Fruit fly (Drosophila melanogaster) whole organism, wandering third instar larva: ENCODE measurements around the gene faf.

ENCODE experiments used
- Abd-B ChIP-seq: fragments of >200 bp; optimal IDR thresholded peaks from 2 replicates; lab custom pipeline; 2017; ENCODE audit warnings: missing biosample characterization, missing genetic modification characterization
- CG32264 ChIP-seq: fragments of 200-800 bp; sonication (Bioruptor generic); optimal IDR thresholded peaks from 2 replicates; lab custom pipeline; 2016; ENCODE audit warnings: missing biosample characterization, missing genetic modification characterization
- CG9705 ChIP-seq: fragments of 200-800 bp; sonication (Bioruptor generic); optimal IDR thresholded peaks from 2 replicates; lab custom pipeline; 2018; ENCODE audit warnings: missing biosample characterization, mild to moderate bottlenecking, missing genetic modification characterization
- CrebA ChIP-seq: fragments of 200-800 bp; sonication (Bioruptor generic); optimal IDR thresholded peaks from 2 replicates; lab custom pipeline; 2016; ENCODE audit warnings: missing biosample characterization, mild to moderate bottlenecking, missing genetic modification characterization, borderline replicate concordance
- Dfd ChIP-seq: fragments of >200 bp; optimal IDR thresholded peaks from 2 replicates; lab custom pipeline; 2017; ENCODE audit warnings: missing biosample characterization, missing genetic modification characterization
- Dif ChIP-seq: fragments of 200-275, 200-300 bp; sonication (Bioruptor generic); optimal IDR thresholded peaks from 2 replicates; lab custom pipeline; 2018; ENCODE audit warnings: missing biosample characterization, missing genetic modification characterization; ENCODE audit not compliant: partially characterized antibody
- GATAd ChIP-seq: sonication (Bioruptor generic); optimal IDR thresholded peaks from 2 replicates; lab custom pipeline; 2016; ENCODE audit warnings: missing biosample characterization, missing genetic modification characterization
- HLH106 ChIP-seq: fragments of 200-800 bp; optimal IDR thresholded peaks from 3 replicates; lab custom pipeline; 2019; ENCODE audit warnings: missing biosample characterization, mild to moderate bottlenecking, missing genetic modification characterization, moderate library complexity
- Hnf4 ChIP-seq: fragments of 200-800 bp; sonication (Bioruptor generic); optimal IDR thresholded peaks from 2 replicates; lab custom pipeline; 2016; ENCODE audit warnings: missing biosample characterization, mild to moderate bottlenecking, missing genetic modification characterization
- Hr78 ChIP-seq: fragments of >200 bp; optimal IDR thresholded peaks from 2 replicates; lab custom pipeline; 2017; ENCODE audit warnings: missing biosample characterization, missing genetic modification characterization
- Hr83 ChIP-seq: fragments of 200-300 bp; sonication (Bioruptor generic); optimal IDR thresholded peaks from 2 replicates; lab custom pipeline; 2016; ENCODE audit warnings: missing biosample characterization, mild to moderate bottlenecking, missing genetic modification characterization, moderate library complexity; ENCODE audit not compliant: poor library complexity, severe bottlenecking
- Jra ChIP-seq: sonication (Bioruptor generic); optimal IDR thresholded peaks from 2 replicates; lab custom pipeline; 2016; ENCODE audit warnings: missing biosample characterization, missing genetic modification characterization
- Mio ChIP-seq: sonication (Bioruptor generic); optimal IDR thresholded peaks from 2 replicates; lab custom pipeline; 2016; ENCODE audit warnings: missing biosample characterization, missing genetic modification characterization
- Myc ChIP-seq: fragments of >200 bp; optimal IDR thresholded peaks from 2 replicates; lab custom pipeline; 2017
- N ChIP-seq: fragments of >200 bp; optimal IDR thresholded peaks from 2 replicates; lab custom pipeline; 2018; ENCODE audit warnings: missing biosample characterization, missing external identifiers, missing genetic modification characterization
- OdsH ChIP-seq: fragments of 200-800 bp; sonication (Bioruptor generic); optimal IDR thresholded peaks from 2 replicates; lab custom pipeline; 2016; ENCODE audit warnings: missing biosample characterization, mild to moderate bottlenecking, missing genetic modification characterization
- Rel ChIP-seq, 2 experiments: fragments of 200-800 bp; sonication (Bioruptor generic) in 1 of 2; optimal IDR thresholded peaks; 2 replicates in 1 of 2; 3 replicates in 1 of 2; lab custom pipeline; 2016 to 2019; ENCODE audit warnings: mild to moderate bottlenecking in 2 of 2, missing biosample characterization in 2 of 2, missing genetic modification characterization in 2 of 2, moderate library complexity in 1 of 2
- Sp1 ChIP-seq: fragments of 200-800 bp; sonication (Bioruptor generic); optimal IDR thresholded peaks from 3 replicates; lab custom pipeline; 2019; ENCODE audit warnings: missing biosample characterization, mild to moderate bottlenecking, missing genetic modification characterization, moderate library complexity
- Vsx2 ChIP-seq: fragments of 200-300, 225-300 bp; sonication (Bioruptor generic); optimal IDR thresholded peaks from 2 replicates; lab custom pipeline; 2018; ENCODE audit warnings: missing biosample characterization, missing genetic modification characterization; ENCODE audit not compliant: partially characterized antibody
- br ChIP-seq: fragments of 200-800 bp; sonication (Bioruptor generic); optimal IDR thresholded peaks from 2 replicates; lab custom pipeline; 2016; ENCODE audit warnings: missing biosample characterization, missing genetic modification characterization
- brk ChIP-seq: fragments of 200-800 bp; sonication (Bioruptor generic); optimal IDR thresholded peaks from 2 replicates; lab custom pipeline; 2016; ENCODE audit warnings: missing biosample characterization, mild to moderate bottlenecking, missing genetic modification characterization
- dl ChIP-seq, 2 experiments: fragments of 175-275, 200-275 bp in 1 of 2; fragments of 200-275 bp in 1 of 2; sonication (Bioruptor generic); optimal IDR thresholded peaks; lab custom pipeline; 2018; ENCODE audit warnings: mild to moderate bottlenecking in 2 of 2, missing biosample characterization in 2 of 2, missing genetic modification characterization in 2 of 2, moderate library complexity in 2 of 2; ENCODE audit not compliant: partially characterized antibody in 2 of 2, insufficient read depth in 1 of 2
- dmrt93B ChIP-seq: fragments of 200-800 bp; sonication (Bioruptor generic); optimal IDR thresholded peaks from 2 replicates; lab custom pipeline; 2018; ENCODE audit warnings: missing biosample characterization, mild to moderate bottlenecking, missing genetic modification characterization
- dsf ChIP-seq: sonication (Bioruptor generic); optimal IDR thresholded peaks from 2 replicates; lab custom pipeline; 2016; ENCODE audit warnings: missing biosample characterization, missing genetic modification characterization, borderline replicate concordance
- ey ChIP-seq: fragments of 200-800 bp; sonication (Bioruptor generic); optimal IDR thresholded peaks from 2 replicates; lab custom pipeline; 2016; ENCODE audit warnings: missing biosample characterization, missing genetic modification characterization
- foxo ChIP-seq, 2 experiments: fragments of 200-800 bp; sonication (Bioruptor generic); optimal IDR thresholded peaks; 2 replicates in 1 of 2; 3 replicates in 1 of 2; lab custom pipeline; 2016 to 2017; ENCODE audit warnings: missing biosample characterization in 2 of 2, missing genetic modification characterization in 2 of 2
- fru ChIP-seq: fragments of 200-800 bp; sonication (Bioruptor generic); optimal IDR thresholded peaks from 3 replicates; lab custom pipeline; 2016; ENCODE audit warnings: missing biosample characterization, mild to moderate bottlenecking, missing genetic modification characterization
- h ChIP-seq: fragments of 200-800 bp; sonication (Bioruptor generic); optimal IDR thresholded peaks from 3 replicates; lab custom pipeline; 2016; ENCODE audit warnings: missing biosample characterization, mild to moderate bottlenecking, missing genetic modification characterization
- jim ChIP-seq: fragments of 175-275, 200-325 bp; sonication (Bioruptor generic); optimal IDR thresholded peaks from 2 replicates; lab custom pipeline; 2016; ENCODE audit warnings: missing biosample characterization, mild to moderate bottlenecking, missing genetic modification characterization
- lola ChIP-seq: fragments of >200 bp; optimal IDR thresholded peaks from 2 replicates; lab custom pipeline; 2017; ENCODE audit warnings: missing biosample characterization, missing genetic modification characterization
- pan ChIP-seq: fragments of >200 bp; optimal IDR thresholded peaks from 2 replicates; lab custom pipeline; 2017
- psq ChIP-seq: fragments of 200-800 bp; sonication (Bioruptor generic); optimal IDR thresholded peaks from 3 replicates; lab custom pipeline; 2017; ENCODE audit warnings: missing biosample characterization, mild to moderate bottlenecking, missing genetic modification characterization, moderate library complexity
- rgr ChIP-seq: fragments of 200-800 bp; sonication (Bioruptor generic); optimal IDR thresholded peaks from 3 replicates; lab custom pipeline; 2016; ENCODE audit warnings: missing biosample characterization, mild to moderate bottlenecking, missing genetic modification characterization
- sage ChIP-seq: fragments of 200-800 bp; sonication (Bioruptor generic); optimal IDR thresholded peaks from 2 replicates; lab custom pipeline; 2016; ENCODE audit warnings: missing biosample characterization, mild to moderate bottlenecking, missing genetic modification characterization
- sv ChIP-seq: fragments of 200-800 bp; sonication (Bioruptor generic); optimal IDR thresholded peaks from 3 replicates; lab custom pipeline; 2016; ENCODE audit warnings: missing biosample characterization, missing genetic modification characterization
- tai ChIP-seq: sonication (Bioruptor generic); optimal IDR thresholded peaks from 2 replicates; lab custom pipeline; 2016; ENCODE audit warnings: missing biosample characterization, missing genetic modification characterization
- usp ChIP-seq: fragments of >200 bp; optimal IDR thresholded peaks from 2 replicates; lab custom pipeline; 2017; ENCODE audit warnings: missing biosample characterization, missing genetic modification characterization
- woc ChIP-seq: sonication (Bioruptor generic); optimal IDR thresholded peaks from 2 replicates; lab custom pipeline; 2016; ENCODE audit warnings: missing biosample characterization, mild to moderate bottlenecking, missing genetic modification characterization

Gene faf

DNA sequence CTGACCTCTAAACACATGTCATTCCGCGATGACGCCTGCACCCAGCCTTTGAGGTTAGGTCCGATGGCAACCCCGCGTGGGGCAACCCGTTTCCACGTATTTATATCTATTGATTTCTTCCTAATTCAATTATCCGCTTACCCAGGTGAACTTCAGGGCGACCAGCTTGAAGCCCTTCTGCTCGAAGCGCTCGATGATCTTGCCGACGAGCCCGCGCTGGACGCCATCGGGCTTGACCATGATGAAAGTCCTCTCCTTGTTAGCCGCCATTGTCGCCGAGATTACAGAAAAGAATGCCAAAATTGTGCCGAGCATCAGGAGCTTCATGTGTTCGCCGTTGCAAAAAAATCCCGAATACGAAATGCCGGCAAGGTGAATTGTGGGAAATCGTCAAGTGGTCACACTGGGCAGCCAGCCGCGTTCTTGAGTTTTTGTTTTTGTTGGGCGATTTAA, 31.2 kb upstream of the faf start, which contains the start of gene awd:
TSS of gene awd (minus strand) at position 449 of the 453 bp plus-strand sequence.
- TF ChIP-seq rgr (GFP tag; lab: Kevin White, UChicago) (peak; percentile 57), Sp1 (GFP tag; lab: Kevin White, UChicago) (peak; percentile 52), jim (GFP tag; lab: Kevin White, UChicago) (no peak), ey (GFP tag; lab: Kevin White, UChicago) (no peak), Abd-B (no peak), Hr83 (GFP tag; lab: Kevin White, UChicago) (peak; percentile 21), Dif (GFP tag; lab: Kevin White, UChicago) (peak; percentile 68), Myc (peak; percentile 45), CrebA (GFP tag; lab: Kevin White, UChicago) (no peak), woc (no peak), h (GFP tag; lab: Kevin White, UChicago) (peak; percentile 40), psq (GFP tag; lab: Kevin White, UChicago) (peak; percentile 9), sv (GFP tag; lab: Kevin White, UChicago) (no peak), Rel (GFP tag; optimal IDR thresholded peaks at IDR 0.05; lab: Kevin White, UChicago) (no peak), Rel (tag; optimal IDR thresholded peaks at IDR 0.05; lab: Kevin White, UChicago) (peak; percentile 76), foxo (GFP tag; optimal IDR thresholded peaks at IDR 0.05; lab: Kevin White, UChicago) (peak in 1 of 2 experiments; percentile 29), br (GFP tag; lab: Kevin White, UChicago) (peak; percentile 37), HLH106 (tag; lab: Kevin White, UChicago) (peak; percentile 23), Hnf4 (peak; percentile 8)

DNA sequence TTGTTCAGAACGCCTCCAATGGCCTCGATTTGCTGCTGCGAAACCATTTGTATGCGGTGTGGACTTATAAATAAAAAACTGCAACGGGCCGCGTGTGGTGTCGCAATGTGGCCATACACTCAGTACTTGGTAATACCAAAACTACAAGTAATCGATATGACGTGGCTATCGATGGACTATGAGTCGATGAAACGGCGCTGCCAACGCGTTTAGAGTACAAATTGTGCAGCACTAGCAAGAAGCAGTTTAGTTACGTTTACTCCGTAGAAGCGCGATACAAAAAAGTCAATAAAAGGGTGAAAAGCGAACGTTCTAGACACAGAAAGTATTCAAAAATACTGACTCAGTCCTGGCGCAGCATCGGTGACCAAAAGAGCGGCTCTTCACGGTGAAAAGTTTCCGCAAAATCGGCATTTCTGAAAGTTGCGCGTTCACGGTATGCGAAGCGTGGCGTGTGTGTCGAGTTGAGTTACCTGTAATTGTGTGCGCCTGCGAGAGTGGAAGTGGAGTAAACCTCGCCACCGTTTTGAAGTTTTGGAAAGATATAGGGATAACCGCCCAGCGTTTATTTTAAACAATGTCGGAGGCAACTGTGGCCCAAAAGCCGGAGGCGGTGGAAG, 29.3 kb upstream of the faf start, which contains the start of the genes nero and CG1910:
TSS of gene nero (minus strand) at position 130 of the 620 bp plus-strand sequence.
TSS of gene CG1910 (plus strand) at position 215 of the 620 bp plus-strand sequence.
- TF ChIP-seq woc (no peak), foxo (GFP tag; optimal IDR thresholded peaks at IDR 0.05; lab: Kevin White, UChicago) (peak in 1 of 2 experiments; percentile 15), psq (GFP tag; lab: Kevin White, UChicago) (no peak), usp (GFP tag; lab: Kevin White, UChicago) (no peak), rgr (GFP tag; lab: Kevin White, UChicago) (peak; percentile 29), sv (GFP tag; lab: Kevin White, UChicago) (no peak), Mio (no peak), Hr83 (GFP tag; lab: Kevin White, UChicago) (peak; percentile 55), Sp1 (GFP tag; lab: Kevin White, UChicago) (peak; percentile 19), br (GFP tag; lab: Kevin White, UChicago) (no peak), dl (GFP tag; optimal IDR thresholded peaks at IDR 0.05; lab: Kevin White, UChicago; ENCODE audit: insufficient read depth in 1 of 2, partially characterized antibody in 2 of 2) (peak in 1 of 2 experiments; percentile 26), Abd-B (no peak), Dfd (no peak), Rel (GFP tag; optimal IDR thresholded peaks at IDR 0.05; lab: Kevin White, UChicago) (no peak), Rel (tag; optimal IDR thresholded peaks at IDR 0.05; lab: Kevin White, UChicago) (peak; percentile 33), dsf (no peak), Hnf4 (peak; percentile 34), fru (no peak), pan (lab: Kevin White, UChicago) (no peak), sage (no peak), CG32264 (GFP tag; lab: Kevin White, UChicago) (no peak), Vsx2 (GFP tag; lab: Kevin White, UChicago) (no peak), Hr78 (no peak), CrebA (GFP tag; lab: Kevin White, UChicago) (no peak), tai (no peak), Jra (GFP tag; lab: Kevin White, UChicago) (peak; percentile 22), dmrt93B (GFP tag; lab: Kevin White, UChicago) (no peak), CG9705 (GFP tag; lab: Kevin White, UChicago) (no peak), ey (GFP tag; lab: Kevin White, UChicago) (no peak), GATAd (GFP tag; lab: Kevin White, UChicago) (no peak), HLH106 (tag; lab: Kevin White, UChicago) (peak; percentile 15), jim (GFP tag; lab: Kevin White, UChicago) (no peak), lola (GFP tag; lab: Kevin White, UChicago) (no peak), h (GFP tag; lab: Kevin White, UChicago) (peak; percentile 46), N (no peak), brk (GFP tag; lab: Kevin White, UChicago) (no peak), Myc (peak; percentile 47), Dif (GFP tag; lab: Kevin White, UChicago) (no peak), OdsH (GFP tag; lab: Kevin White, UChicago) (peak; percentile 8)
